Worm (Caenorhabditis elegans) whole organism, L4 larva: ENCODE results near the gene rfs-1.
A peak's percentile ranks its signal among the peaks of the same experiment; 100 is the strongest.

Source experiments
- F26F4.8 ChIP-seq: fragments of 200-800 bp; sonication (Bioruptor generic); conservative IDR thresholded peaks from 2 replicates; pipeline ENCODE4 v1.3.6; 2022; ENCODE audit warnings: missing genetic modification characterization, missing compliant biosample characterization
- F37D6.2 ChIP-seq: sonication (generic microtip); optimal IDR thresholded peaks from 2 replicates; lab custom pipeline; 2016; ENCODE audit warnings: mild to moderate bottlenecking, missing genetic modification characterization, missing compliant biosample characterization
- F49E8.2 ChIP-seq: sonication (generic microtip); optimal IDR thresholded peaks from 2 replicates; lab custom pipeline; 2016; ENCODE audit warnings: missing compliant biosample characterization, mild to moderate bottlenecking, missing genetic modification characterization, borderline replicate concordance
- R02D3.7 ChIP-seq: fragments of 150-350 bp; sonication (generic microtip); optimal IDR thresholded peaks from 3 replicates; lab custom pipeline; 2014; ENCODE audit warnings: missing biosample characterization, missing genetic modification characterization
- T20F7.1 ChIP-seq: fragments of 200-800 bp; sonication (Bioruptor generic); optimal IDR thresholded peaks from 2 replicates; lab custom pipeline; 2018; ENCODE audit warnings: mild to moderate bottlenecking, missing genetic modification characterization, missing compliant biosample characterization
- Y48G9A.11 ChIP-seq: fragments of 200-800 bp; sonication (Bioruptor generic); IDR thresholded peaks from 2 replicates; pipeline ENCODE4 v1.3.6; 2022; ENCODE audit warnings: missing genetic modification reagents, missing genetic modification characterization, missing compliant biosample characterization
- aly-2 ChIP-seq: sonication (generic microtip); optimal IDR thresholded peaks from 2 replicates; lab custom pipeline; 2018; ENCODE audit warnings: missing biosample characterization, missing genetic modification characterization
- ceh-82 ChIP-seq: sonication (generic microtip); optimal IDR thresholded peaks from 2 replicates; lab custom pipeline; 2017; ENCODE audit warnings: missing biosample characterization, missing genetic modification characterization
- ces-1 ChIP-seq: fragments of 150-350 bp; sonication (generic microtip); optimal IDR thresholded peaks from 4 replicates; lab custom pipeline; 2014; ENCODE audit warnings: missing biosample characterization, missing genetic modification reagents, missing genetic modification characterization
- daf-12 ChIP-seq: fragments of 150-350 bp; optimal IDR thresholded peaks from 2 replicates; lab custom pipeline; 2014; ENCODE audit warnings: missing biosample characterization, missing genetic modification reagents, missing genetic modification characterization
- daf-16 ChIP-seq, 3 experiments: sonication (generic microtip); optimal IDR thresholded peaks; 2 replicates each; lab custom pipeline; 2016 to 2017; ENCODE audit warnings: missing genetic modification characterization in 3 of 3, missing genetic modification reagents in 3 of 3, mild to moderate bottlenecking in 2 of 3, missing compliant biosample characterization in 2 of 3, missing biosample characterization in 1 of 3, moderate library complexity in 1 of 3
- dmd-6 ChIP-seq: fragments of 200-800 bp; sonication (Bioruptor generic); IDR thresholded peaks from 2 replicates; pipeline ENCODE4 v1.3.6; 2022; ENCODE audit warnings: missing genetic modification reagents, missing genetic modification characterization, missing compliant biosample characterization
- dmd-9 ChIP-seq: fragments of 200-800 bp; sonication (Bioruptor generic); IDR thresholded peaks from 2 replicates; pipeline ENCODE4 v1.3.6; 2022; ENCODE audit warnings: missing genetic modification reagents, missing genetic modification characterization, missing compliant biosample characterization
- dve-1 ChIP-seq: sonication (generic microtip); optimal IDR thresholded peaks from 2 replicates; lab custom pipeline; 2017; ENCODE audit warnings: antibody characterized with exemption, mild to moderate bottlenecking, missing genetic modification characterization, missing compliant biosample characterization; ENCODE audit not compliant: insufficient read depth
- egl-27 ChIP-seq: sonication (generic microtip); optimal IDR thresholded peaks from 3 replicates; lab custom pipeline; 2017; ENCODE audit warnings: missing biosample characterization, missing genetic modification reagents, missing genetic modification characterization
- fkh-10 ChIP-seq: fragments of 150-350 bp; optimal IDR thresholded peaks from 2 replicates; lab custom pipeline; 2014; ENCODE audit warnings: missing biosample characterization, missing genetic modification reagents, missing genetic modification characterization
- hif-1 ChIP-seq, 2 experiments: sonication (generic microtip); optimal IDR thresholded peaks; 2 replicates each; lab custom pipeline; 2016 to 2017; ENCODE audit warnings: missing compliant biosample characterization in 2 of 2, missing genetic modification characterization in 2 of 2, missing genetic modification reagents in 2 of 2, missing genotype in 2 of 2, mild to moderate bottlenecking in 1 of 2
- hlh-11 ChIP-seq: fragments of 200-800 bp; sonication (Bioruptor generic); optimal IDR thresholded peaks from 2 replicates; lab custom pipeline; 2018; ENCODE audit warnings: mild to moderate bottlenecking, missing genetic modification characterization, missing compliant biosample characterization
- lin-13 ChIP-seq: fragments of 150-350 bp; optimal IDR thresholded peaks from 2 replicates; lab custom pipeline; 2014; ENCODE audit warnings: missing biosample characterization, missing genetic modification reagents, missing genetic modification characterization
- lin-38 ChIP-seq: fragments of 200-800 bp; sonication (Bioruptor generic); IDR thresholded peaks from 2 replicates; pipeline ENCODE4 v1.3.6; 2022; ENCODE audit warnings: missing genetic modification reagents, missing genetic modification characterization, missing compliant biosample characterization
- lir-3 ChIP-seq: sonication (generic microtip); optimal IDR thresholded peaks from 2 replicates; lab custom pipeline; 2016; ENCODE audit warnings: mild to moderate bottlenecking, missing genetic modification characterization, missing compliant biosample characterization
- lsy-2 ChIP-seq, 2 experiments: fragments of 150-350 bp in 1 of 2; sonication (generic microtip) in 1 of 2; optimal IDR thresholded peaks; 2 replicates each; lab custom pipeline; 2014 to 2017; ENCODE audit warnings: missing biosample characterization in 2 of 2, missing genetic modification characterization in 2 of 2
- madf-5 ChIP-seq, 2 experiments: fragments of 200-800 bp; sonication (Bioruptor generic); IDR thresholded peaks; 2 replicates each; pipeline ENCODE4 v1.3.6; 2022; ENCODE audit warnings: missing compliant biosample characterization in 2 of 2, missing genetic modification characterization in 2 of 2
- madf-9 ChIP-seq: fragments of 200-800 bp; sonication (Bioruptor generic); conservative IDR thresholded peaks from 2 replicates; pipeline ENCODE4 v1.3.6; 2022; ENCODE audit warnings: missing genetic modification reagents, missing genetic modification characterization, missing compliant biosample characterization
- mdl-1 ChIP-seq, 2 experiments: fragments of 150-350 bp in 1 of 2; sonication (generic microtip) in 1 of 2; optimal IDR thresholded peaks; 2 replicates each; lab custom pipeline; 2014 to 2017; ENCODE audit warnings: missing biosample characterization in 2 of 2, missing genetic modification characterization in 2 of 2
- mdt-29 ChIP-seq: fragments of 200-800 bp; sonication (Bioruptor generic); IDR thresholded peaks from 2 replicates; pipeline ENCODE4 v1.3.6; 2022; ENCODE audit warnings: missing genetic modification reagents, missing genetic modification characterization, missing compliant biosample characterization
- mep-1 ChIP-seq: fragments of 150-350 bp; sonication (generic microtip); optimal IDR thresholded peaks from 3 replicates; lab custom pipeline; 2014; ENCODE audit warnings: missing biosample characterization, missing genetic modification characterization
- mxl-3 ChIP-seq: fragments of 200-800 bp; sonication (Bioruptor generic); optimal IDR thresholded peaks from 2 replicates; lab custom pipeline; 2018; ENCODE audit warnings: mild to moderate bottlenecking, missing genetic modification characterization, missing compliant biosample characterization
- nhr-102 ChIP-seq: sonication (generic microtip); optimal IDR thresholded peaks from 2 replicates; lab custom pipeline; 2016; ENCODE audit warnings: mild to moderate bottlenecking, missing genetic modification characterization, moderate library complexity, missing compliant biosample characterization
- nhr-11 ChIP-seq: fragments of 150-350 bp; optimal IDR thresholded peaks from 2 replicates; lab custom pipeline; 2014; ENCODE audit warnings: missing biosample characterization, missing genetic modification characterization
- nhr-111 ChIP-seq: fragments of 200-800 bp; sonication (Bioruptor generic); optimal IDR thresholded peaks from 2 replicates; lab custom pipeline; 2018; ENCODE audit warnings: mild to moderate bottlenecking, missing genetic modification characterization, missing compliant biosample characterization
- nhr-28 ChIP-seq: fragments of 150-350 bp; optimal IDR thresholded peaks from 2 replicates; lab custom pipeline; 2014; ENCODE audit warnings: missing biosample characterization, missing genetic modification characterization
- nhr-42 ChIP-seq: fragments of 200-800 bp; sonication (Bioruptor generic); IDR thresholded peaks from 2 replicates; pipeline ENCODE4 v1.3.6; 2022; ENCODE audit warnings: missing genetic modification characterization, missing compliant biosample characterization
- nhr-48 ChIP-seq: sonication (generic microtip); optimal IDR thresholded peaks from 2 replicates; lab custom pipeline; 2016; ENCODE audit warnings: mild to moderate bottlenecking, missing genetic modification characterization, missing compliant biosample characterization
- nhr-76 ChIP-seq: fragments of 150-350 bp; optimal IDR thresholded peaks from 2 replicates; lab custom pipeline; 2014; ENCODE audit warnings: missing biosample characterization, missing genetic modification characterization
- nhr-77 ChIP-seq: fragments of 150-350 bp; optimal IDR thresholded peaks from 2 replicates; lab custom pipeline; 2014; ENCODE audit warnings: missing biosample characterization, missing genetic modification characterization
- php-3 ChIP-seq: fragments of 200-800 bp; sonication (Bioruptor generic); IDR thresholded peaks from 2 replicates; pipeline ENCODE4 v1.3.6; 2022; ENCODE audit warnings: missing genetic modification reagents, missing genetic modification characterization, missing compliant biosample characterization
- sdz-12 ChIP-seq: fragments of 200-800 bp; sonication (Bioruptor generic); optimal IDR thresholded peaks from 2 replicates; lab custom pipeline; 2018; ENCODE audit warnings: mild to moderate bottlenecking, missing genetic modification characterization, missing compliant biosample characterization
- unc-62 ChIP-seq, 3 experiments: fragments of 150-350 bp in 1 of 3; sonication (generic microtip); optimal IDR thresholded peaks in 2 of 3; peaks in 1 of 3; 1 replicate in 1 of 3; 2 replicates in 2 of 3; lab custom pipeline; 2014 to 2017; ENCODE audit warnings: missing biosample characterization in 3 of 3, missing genetic modification characterization in 3 of 3, missing genetic modification reagents in 3 of 3, missing genotype in 1 of 3
- vab-7 ChIP-seq: fragments of 200-800 bp; sonication (Bioruptor generic); IDR thresholded peaks from 2 replicates; pipeline ENCODE4 v1.3.6; 2022; ENCODE audit warnings: missing genetic modification reagents, missing genetic modification characterization, missing compliant biosample characterization
- zag-1 ChIP-seq: fragments of 150-350 bp; optimal IDR thresholded peaks from 2 replicates; lab custom pipeline; 2014; ENCODE audit warnings: missing biosample characterization, missing genetic modification characterization
- zfp-2 ChIP-seq: sonication (generic microtip); optimal IDR thresholded peaks from 2 replicates; lab custom pipeline; 2016; ENCODE audit warnings: mild to moderate bottlenecking, missing genetic modification characterization, missing compliant biosample characterization
- zip-11 ChIP-seq: fragments of 200-800 bp; sonication (Bioruptor generic); IDR thresholded peaks from 2 replicates; pipeline ENCODE4 v1.3.6; 2022; ENCODE audit warnings: missing genetic modification characterization, missing compliant biosample characterization
- zip-2 ChIP-seq: fragments of 150-350 bp; optimal IDR thresholded peaks from 2 replicates; lab custom pipeline; 2014; ENCODE audit warnings: missing biosample characterization, missing genetic modification characterization
- ztf-11 ChIP-seq: fragments of 150-350 bp; optimal IDR thresholded peaks from 2 replicates; lab custom pipeline; 2014; ENCODE audit warnings: missing biosample characterization, missing genetic modification characterization

Gene rfs-1

DNA sequence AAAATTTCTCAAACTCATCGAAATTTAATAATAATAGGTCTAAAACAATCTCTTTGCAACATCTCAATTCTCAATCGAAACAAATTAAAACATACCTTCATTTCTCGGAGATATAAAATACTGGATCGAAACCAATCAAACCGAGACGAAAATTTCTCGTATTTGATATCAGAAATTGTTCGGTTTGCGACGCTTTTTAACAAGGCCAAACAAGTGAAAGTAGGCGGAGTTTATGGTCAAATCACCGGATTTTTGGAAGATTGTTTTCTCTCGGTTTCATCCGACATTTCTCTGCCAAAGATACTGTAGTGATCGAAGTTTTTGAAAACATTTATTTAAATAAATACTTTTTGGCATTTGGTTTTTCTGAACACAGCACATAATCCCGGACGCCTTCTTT, 9.1 kb downstream of the rfs-1 start, which contains the start of gene C02F5.14:
Gene C02F5.14, minus strand, starts transcription at position 157 of the 400 bp plus-strand sequence.
- TF ChIP-seq mep-1 (no peak), lin-38 (GFP tag; lab: Robert Waterston, UW) (no peak), F37D6.2 (tag; lab: Kevin White, UChicago) (no peak), nhr-42 (GFP tag; lab: Robert Waterston, UW) (no peak), dmd-9 (GFP tag; lab: Robert Waterston, UW) (no peak), zfp-2 (tag; lab: Kevin White, UChicago) (no peak), nhr-11 (tag; lab: Kevin White, UChicago) (no peak), lir-3 (tag; lab: Kevin White, UChicago) (no peak), php-3 (GFP tag; lab: Robert Waterston, UW) (no peak), zip-11 (GFP tag; lab: Robert Waterston, UW) (no peak)

DNA sequence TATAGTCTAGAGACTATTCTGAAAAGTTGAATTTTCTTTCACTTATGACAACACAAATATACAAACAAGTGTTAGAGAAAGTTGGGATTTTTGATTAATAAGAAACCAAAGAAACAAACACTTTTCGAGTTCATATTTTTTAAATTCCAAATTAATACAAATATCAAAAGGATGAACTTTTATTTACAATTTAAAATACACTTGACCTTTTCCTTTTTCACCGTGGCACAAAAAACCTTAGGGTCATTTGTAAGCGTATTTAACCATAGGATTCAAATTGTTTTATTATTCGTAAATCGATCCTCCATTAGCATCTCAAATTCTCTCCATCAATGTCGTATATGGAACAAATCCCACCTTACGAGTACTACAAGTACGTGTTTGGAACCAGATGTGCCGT, 9.6 kb downstream of the rfs-1 start, which contains the start of gene C02F5.5:
Gene C02F5.5, plus strand, starts transcription at position 301 of the 400 bp plus-strand sequence.
- TF ChIP-seq nhr-102 (tag; lab: Kevin White, UChicago) (no peak), lsy-2 (tag; optimal IDR thresholded peaks at IDR 0.05; lab: Kevin White, UChicago) (no peak)
- TF ChIP-seq, all 104 proteins: peak for 0

- TF ChIP-seq mdt-29 (GFP tag; lab: Robert Waterston, UW), result no peak
- TF ChIP-seq nhr-111 (GFP tag; lab: Kevin White, UChicago), result no peak
- no peak for TF ChIP-seq nhr-42 (GFP tag; lab: Robert Waterston, UW)
- peak in 1 of 2 experiments; percentile 75 for TF ChIP-seq lsy-2 (tag; optimal IDR thresholded peaks at IDR 0.05; lab: Kevin White, UChicago)
- TF ChIP-seq egl-27 (tag; lab: Kevin White, UChicago), result no peak
- peak; percentile 54 for TF ChIP-seq hlh-11 (tag; lab: Kevin White, UChicago)
- TF ChIP-seq nhr-11 (tag; lab: Kevin White, UChicago), result no peak
- TF ChIP-seq mxl-3, result no peak
- TF ChIP-seq nhr-77 (tag; lab: Kevin White, UChicago), result peak; percentile 73
- no peak for TF ChIP-seq Y48G9A.11 (GFP tag; lab: Robert Waterston, UW)
- no peak for TF ChIP-seq R02D3.7 (tag; lab: Kevin White, UChicago)
- TF ChIP-seq hif-1 (tag; optimal IDR thresholded peaks at IDR 0.05; lab: Kevin White, UChicago), result no peak
- TF ChIP-seq unc-62 (GFP tag; optimal IDR thresholded peaks at IDR 0.05 in 1 of 2; lab: Kevin White, UChicago), result peak in 1 of 2 experiments; percentile 28
- TF ChIP-seq unc-62 (tag; optimal IDR thresholded peaks at IDR 0.05; lab: Kevin White, UChicago), result no peak
- no peak for TF ChIP-seq mep-1
- TF ChIP-seq mdl-1 (tag; optimal IDR thresholded peaks at IDR 0.05; lab: Kevin White, UChicago), result no peak
- TF ChIP-seq zip-2 (tag; lab: Kevin White, UChicago), result peak; percentile 6
- TF ChIP-seq F26F4.8 (GFP tag; lab: Robert Waterston, UW), result no peak
- peak; percentile 88 for TF ChIP-seq nhr-28 (tag; lab: Kevin White, UChicago)
- TF ChIP-seq daf-16 (GFP tag; optimal IDR thresholded peaks at IDR 0.05; lab: Kevin White, UChicago), result no peak
- TF ChIP-seq daf-16 (tag; optimal IDR thresholded peaks at IDR 0.05; lab: Kevin White, UChicago), result peak; percentile 73
- no peak for TF ChIP-seq ceh-82 (tag; lab: Kevin White, UChicago)
- no peak for TF ChIP-seq F49E8.2 (tag; lab: Kevin White, UChicago)
- TF ChIP-seq nhr-102 (tag; lab: Kevin White, UChicago), result no peak
- no peak for TF ChIP-seq aly-2
- TF ChIP-seq zag-1 (tag; lab: Kevin White, UChicago), result no peak
- TF ChIP-seq nhr-76 (tag; lab: Kevin White, UChicago), result no peak
- TF ChIP-seq dmd-9 (GFP tag; lab: Robert Waterston, UW), result no peak
- no peak for TF ChIP-seq nhr-48 (tag; lab: Kevin White, UChicago)
- TF ChIP-seq sdz-12 (GFP tag; lab: Kevin White, UChicago), result no peak
- TF ChIP-seq T20F7.1 (GFP tag; lab: Kevin White, UChicago), result peak; percentile 17
- peak; percentile 95 for TF ChIP-seq php-3 (GFP tag; lab: Robert Waterston, UW)
- no peak for TF ChIP-seq fkh-10
- no peak for TF ChIP-seq daf-12 (tag; lab: Kevin White, UChicago)
- peak; percentile 84 for TF ChIP-seq dmd-6 (GFP tag; lab: Robert Waterston, UW)
- no peak for TF ChIP-seq ztf-11 (tag; lab: Kevin White, UChicago)
- TF ChIP-seq madf-5 (GFP tag; IDR thresholded peaks at IDR 0.05; lab: Robert Waterston, UW), result no peak
- TF ChIP-seq lin-38 (GFP tag; lab: Robert Waterston, UW), result no peak
- no peak for TF ChIP-seq vab-7
- TF ChIP-seq ces-1 (GFP tag; lab: Kevin White, UChicago), result no peak
- peak; percentile 76 for TF ChIP-seq dve-1 (tag; lab: Kevin White, UChicago)
- TF ChIP-seq lin-13, result no peak
- TF ChIP-seq zip-11 (GFP tag; lab: Robert Waterston, UW), result no peak
- TF ChIP-seq madf-9 (GFP tag; lab: Robert Waterston, UW), result no peak
Measured at ce11 chrIII:8237827-8238226, 11.5 kb downstream of the rfs-1 start, which contains the start of gene tsp-2. tsp-2 (minus strand) TSS chrIII:8237935.
